Worm (Caenorhabditis elegans) whole organism, L1 larva: ENCODE measurements around the gene slc-28.2.

Experiments used
- alr-1 ChIP-seq: fragments of 200-800 bp; sonication (Bioruptor generic); optimal IDR thresholded peaks from 2 replicates; lab custom pipeline; 2018; ENCODE audit warnings: borderline replicate concordance, mild to moderate bottlenecking, missing genetic modification characterization, missing compliant biosample characterization
- ama-1 ChIP-seq: fragments of 150-350 bp; optimal IDR thresholded peaks from 2 replicates; lab custom pipeline; 2014
- ceh-63 ChIP-seq: fragments of 200-800 bp; sonication (Bioruptor generic); optimal IDR thresholded peaks from 2 replicates; lab custom pipeline; 2018; ENCODE audit warnings: mild to moderate bottlenecking, missing genetic modification characterization, missing compliant biosample characterization
- ceh-90 ChIP-seq: sonication (generic microtip); optimal IDR thresholded peaks from 2 replicates; lab custom pipeline; 2016; ENCODE audit warnings: missing genetic modification characterization, missing compliant biosample characterization
- elt-2 ChIP-seq: sonication (generic microtip); optimal IDR thresholded peaks from 2 replicates; lab custom pipeline; 2016; ENCODE audit warnings: missing genetic modification characterization, mild to moderate bottlenecking, inconsistent platforms, missing compliant biosample characterization, missing genetic modification reagents
- fkh-10 ChIP-seq: sonication (generic microtip); optimal IDR thresholded peaks from 2 replicates; lab custom pipeline; 2017; ENCODE audit warnings: missing biosample characterization, missing genetic modification reagents, missing genetic modification characterization
- fkh-8 ChIP-seq: sonication (generic microtip); optimal IDR thresholded peaks from 2 replicates; lab custom pipeline; 2016; ENCODE audit warnings: mild to moderate bottlenecking, missing genetic modification characterization, missing compliant biosample characterization
- hlh-4 ChIP-seq: sonication (generic microtip); optimal IDR thresholded peaks from 2 replicates; lab custom pipeline; 2016; ENCODE audit warnings: mild to moderate bottlenecking, missing genetic modification characterization, missing compliant biosample characterization
- mdl-1 ChIP-seq, 2 experiments: fragments of 150-350 bp; optimal IDR thresholded peaks; 2 replicates each; lab custom pipeline; 2014 to 2017; ENCODE audit warnings: missing biosample characterization in 2 of 2, missing genetic modification characterization in 2 of 2, inconsistent platforms in 1 of 2
- nhr-19 ChIP-seq: fragments of 200-800 bp; sonication (Bioruptor generic); conservative IDR thresholded peaks from 2 replicates; pipeline ENCODE4 v1.3.6; 2022; ENCODE audit warnings: missing genetic modification characterization, missing compliant biosample characterization
- nhr-47 ChIP-seq: sonication (generic microtip); optimal IDR thresholded peaks from 2 replicates; lab custom pipeline; 2016; ENCODE audit warnings: mild to moderate bottlenecking, missing genetic modification characterization, moderate library complexity, missing compliant biosample characterization
- nhr-85 ChIP-seq: sonication (generic microtip); peaks from one replicate; lab custom pipeline; 2016; ENCODE audit warnings: missing genetic modification characterization, inconsistent platforms, missing compliant biosample characterization
- rnt-1 ChIP-seq: sonication (generic microtip); optimal IDR thresholded peaks from 2 replicates; lab custom pipeline; 2016; ENCODE audit warnings: mild to moderate bottlenecking, missing genetic modification characterization, moderate library complexity, missing compliant biosample characterization
- sptf-1 ChIP-seq: fragments of 150-350 bp; optimal IDR thresholded peaks from 2 replicates; lab custom pipeline; 2014; ENCODE audit warnings: missing biosample characterization, missing genetic modification characterization
- swsn-7 ChIP-seq: sonication (generic microtip); optimal IDR thresholded peaks from 2 replicates; lab custom pipeline; 2016; ENCODE audit warnings: missing genetic modification characterization, missing compliant biosample characterization
- tlp-1 ChIP-seq: fragments of 150-350 bp; optimal IDR thresholded peaks from 2 replicates; lab custom pipeline; 2014; ENCODE audit warnings: missing biosample characterization, missing genetic modification characterization
- unc-30 ChIP-seq: sonication (generic microtip); optimal IDR thresholded peaks from 2 replicates; lab custom pipeline; 2017; ENCODE audit warnings: missing biosample characterization, missing genetic modification characterization
- unc-62 ChIP-seq: fragments of 150-350 bp; optimal IDR thresholded peaks from 2 replicates; lab custom pipeline; 2014; ENCODE audit warnings: missing biosample characterization, missing genetic modification reagents, missing genetic modification characterization
- zag-1 ChIP-seq: fragments of 150-350 bp; optimal IDR thresholded peaks from 2 replicates; lab custom pipeline; 2014; ENCODE audit warnings: missing biosample characterization, missing genetic modification characterization

slc-28.2 gene

DNA sequence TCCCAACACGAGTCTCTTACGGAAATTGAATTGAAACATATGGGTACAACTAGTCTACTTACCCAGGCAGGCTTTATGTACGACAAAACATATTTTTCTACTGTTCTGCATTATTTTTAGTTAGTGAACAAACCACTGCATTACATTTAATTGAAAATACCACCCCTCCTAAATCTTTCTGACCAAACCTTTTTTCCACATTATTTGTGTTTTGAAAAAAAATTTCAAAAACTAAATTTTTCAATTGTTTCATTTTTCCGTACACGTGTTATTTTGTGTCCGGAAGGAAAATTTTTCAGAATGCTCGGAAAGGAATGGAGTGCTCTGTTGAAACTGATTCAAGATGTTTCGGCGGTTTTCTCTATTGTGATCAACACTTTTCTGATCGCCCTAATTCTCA lies 52.4 kb downstream of the slc-28.2 start, which contains the start of gene str-226:
Gene str-226, plus strand, starts transcription at position 301 of the 400 bp plus-strand sequence.
- TF ChIP-seq elt-2 (tag; lab: Kevin White, UChicago) (no peak), fkh-8 (tag; lab: Kevin White, UChicago) (no peak), alr-1 (tag; lab: Kevin White, UChicago) (no peak), unc-30 (tag; lab: Kevin White, UChicago) (no peak), tlp-1 (tag; lab: Kevin White, UChicago) (no peak), ceh-90 (tag; lab: Kevin White, UChicago) (no peak), hlh-4 (tag; lab: Kevin White, UChicago) (no peak), nhr-47 (tag; lab: Kevin White, UChicago) (no peak), ceh-63 (GFP tag; lab: Kevin White, UChicago) (no peak), zag-1 (tag; lab: Kevin White, UChicago) (no peak), swsn-7 (tag; lab: Kevin White, UChicago) (no peak), unc-62 (GFP tag; lab: Kevin White, UChicago) (no peak), rnt-1 (tag; lab: Kevin White, UChicago) (no peak), sptf-1 (tag; lab: Kevin White, UChicago) (no peak), fkh-10 (GFP tag; lab: Kevin White, UChicago) (no peak), ama-1 (no peak), mdl-1 (tag; optimal IDR thresholded peaks at IDR 0.05; lab: Kevin White, UChicago) (no peak), nhr-85 (tag; lab: Kevin White, UChicago) (no peak), nhr-19 (GFP tag; lab: Robert Waterston, UW) (no peak)
- TF ChIP-seq, all 84 proteins: peak for 0
